Worm (Caenorhabditis elegans): ENCODE data around the gene osm-12.
A peak's percentile ranks its signal among the peaks of the same experiment; 100 is the strongest.

osm-12 gene

DNA sequence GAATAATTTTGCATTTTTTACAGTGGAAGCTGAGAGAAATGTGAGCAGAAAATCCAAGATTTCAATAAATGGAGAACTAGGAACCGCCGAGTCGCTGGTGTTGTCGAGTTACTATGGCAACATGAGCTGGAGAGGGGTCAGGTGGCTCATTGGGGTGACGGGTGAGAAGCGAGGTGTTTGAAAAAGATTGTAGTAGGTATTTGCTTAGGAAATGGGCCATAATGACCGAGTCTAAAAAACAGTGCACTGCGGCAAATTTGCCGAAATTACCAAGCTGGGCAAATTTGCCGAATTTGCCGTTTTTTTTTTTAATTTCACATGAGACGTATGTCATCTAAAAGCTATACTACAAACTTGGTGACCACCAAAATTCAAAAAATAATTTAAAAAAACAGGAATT lies at the start of gene osm-12:
Gene osm-12, minus strand, starts transcription at position 101 of the 400 bp plus-strand sequence.
- TF ChIP-seq klf-2 (GFP tag; conservative IDR thresholded peaks at IDR 0.05) (no peak), cog-1 (tag; optimal IDR thresholded peaks at IDR 0.05) (no peak), med-1 (GFP tag; optimal IDR thresholded peaks at IDR 0.05; ENCODE audit: insufficient read depth) (no peak), T22C8.4 (GFP tag; IDR thresholded peaks at IDR 0.05) (no peak), tab-1 (GFP tag; IDR thresholded peaks at IDR 0.05) (no peak), ztf-29 (GFP tag; IDR thresholded peaks at IDR 0.05) (no peak), flt-1 (GFP tag; IDR thresholded peaks at IDR 0.05) (no peak), ztf-23 (GFP tag; IDR thresholded peaks at IDR 0.05) (no peak), ref-1 (GFP tag; conservative IDR thresholded peaks at IDR 0.05) (no peak)

DNA sequence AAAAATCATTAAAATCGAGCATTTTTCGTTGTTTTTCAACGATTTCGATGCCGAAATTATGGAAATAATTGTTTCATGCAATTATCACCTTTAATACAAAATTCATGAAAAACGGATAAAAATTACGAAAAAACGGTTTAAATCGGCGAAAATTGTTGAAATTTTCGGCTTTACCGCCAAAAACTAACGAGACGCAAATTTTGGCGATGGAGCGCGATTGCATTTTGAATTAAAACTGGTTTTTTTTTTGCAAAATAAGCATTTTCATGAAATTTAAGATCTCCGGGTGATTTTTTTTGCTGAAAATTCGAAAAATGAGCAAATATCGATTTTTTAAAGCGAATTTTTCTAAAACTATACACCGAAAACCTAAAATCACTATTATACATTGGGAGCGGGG lies 48.8 kb upstream of the osm-12 start:
- TF ChIP-seq med-1 (GFP tag; optimal IDR thresholded peaks at IDR 0.05; ENCODE audit: insufficient read depth), result no peak

- 0 out of 2 replicates have a peak, but pooled peaks have one; percentile 16 for TF ChIP-seq T22C8.4 (GFP tag; IDR thresholded peaks at IDR 0.05)
- TF ChIP-seq ztf-23 (GFP tag; IDR thresholded peaks at IDR 0.05), result peak; percentile 64; the same call in 1 of the 2 replicates
- TF ChIP-seq med-1 (GFP tag; optimal IDR thresholded peaks at IDR 0.05; ENCODE audit: insufficient read depth), result no peak
- peak; percentile 67 for TF ChIP-seq flt-1 (GFP tag; IDR thresholded peaks at IDR 0.05)
- no peak for TF ChIP-seq tab-1 (GFP tag; IDR thresholded peaks at IDR 0.05)
- TF ChIP-seq cog-1 (tag; optimal IDR thresholded peaks at IDR 0.05), result peak; percentile 60
- no peak for TF ChIP-seq klf-2 (GFP tag; conservative IDR thresholded peaks at IDR 0.05)
- no peak for TF ChIP-seq ref-1 (GFP tag; conservative IDR thresholded peaks at IDR 0.05)
- no peak for TF ChIP-seq ztf-29 (GFP tag; IDR thresholded peaks at IDR 0.05)
Observed at ce11 chrIII:12250114-12250792, 47.9 kb upstream of the osm-12 start, which contains the start of the genes tim-1 and Y75B8A.23. Gene tim-1, minus strand, starts transcription at chrIII:12250164. Gene Y75B8A.23, plus strand, starts transcription at chrIII:12250660.

ce11 chrIII:12247329-12247728 lies 45.0 kb upstream of the osm-12 start:
- TF ChIP-seq klf-2 (GFP tag; conservative IDR thresholded peaks at IDR 0.05) (no peak), tab-1 (GFP tag; IDR thresholded peaks at IDR 0.05) (no peak), med-1 (GFP tag; optimal IDR thresholded peaks at IDR 0.05; ENCODE audit: insufficient read depth) (no peak), cog-1 (tag; optimal IDR thresholded peaks at IDR 0.05) (no peak), T22C8.4 (GFP tag; IDR thresholded peaks at IDR 0.05) (no peak), flt-1 (GFP tag; IDR thresholded peaks at IDR 0.05) (no peak), ref-1 (GFP tag; conservative IDR thresholded peaks at IDR 0.05) (no peak), ztf-29 (GFP tag; IDR thresholded peaks at IDR 0.05) (no peak), ztf-23 (GFP tag; IDR thresholded peaks at IDR 0.05) (no peak)

DNA sequence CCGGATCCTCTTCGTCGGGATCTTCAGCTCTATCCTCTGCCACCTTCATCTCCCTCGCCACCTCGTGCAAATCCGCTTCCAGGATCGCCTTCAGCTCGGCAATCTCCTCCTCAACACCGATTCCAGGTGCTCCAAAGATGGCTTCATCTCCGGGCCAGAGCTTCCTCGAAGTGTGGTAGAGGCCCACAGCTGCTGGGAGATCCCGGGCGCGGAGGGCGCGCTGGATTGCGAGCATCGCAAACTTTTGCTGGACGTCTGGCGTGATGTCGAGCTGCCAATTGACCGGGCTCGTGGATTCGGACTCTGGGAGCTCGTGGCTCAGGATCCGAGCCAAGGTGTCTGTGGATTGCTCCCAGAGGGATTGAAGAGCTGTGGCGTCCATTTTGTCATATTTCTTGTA lies 43.2 kb upstream of the osm-12 start:
- TF ChIP-seq med-1 (GFP tag; optimal IDR thresholded peaks at IDR 0.05; ENCODE audit: insufficient read depth) (no peak), flt-1 (GFP tag; IDR thresholded peaks at IDR 0.05) (no peak), tab-1 (GFP tag; IDR thresholded peaks at IDR 0.05) (no peak), ref-1 (GFP tag; conservative IDR thresholded peaks at IDR 0.05) (no peak), cog-1 (tag; optimal IDR thresholded peaks at IDR 0.05) (no peak)

DNA sequence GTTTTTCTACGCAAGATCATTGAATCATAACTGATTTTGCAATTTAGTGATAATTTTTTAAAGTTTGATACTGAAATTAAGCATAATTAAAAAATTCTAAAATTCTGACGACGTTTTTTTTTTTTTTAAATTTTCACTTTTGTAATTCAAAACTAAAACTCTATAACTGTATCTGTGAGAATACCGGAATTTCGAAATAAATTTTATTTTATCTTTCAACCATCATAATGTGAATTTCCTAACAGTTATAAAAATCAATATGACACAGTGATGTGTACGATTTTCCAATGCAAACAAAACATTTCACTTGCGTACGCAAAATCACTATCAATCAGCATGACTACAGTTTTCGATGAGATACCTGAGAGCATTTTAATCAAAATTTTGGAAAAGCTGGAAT lies 33.6 kb upstream of the osm-12 start, which contains the start of the genes grl-15 and fbxa-89:
Gene grl-15, minus strand, starts transcription at position 101 of the 400 bp plus-strand sequence.
Gene fbxa-89, plus strand, starts transcription at position 271 of the 400 bp plus-strand sequence.
- no peak for TF ChIP-seq cog-1 (tag; optimal IDR thresholded peaks at IDR 0.05)
- TF ChIP-seq med-1 (GFP tag; optimal IDR thresholded peaks at IDR 0.05; ENCODE audit: insufficient read depth), result no peak
- TF ChIP-seq ztf-29 (GFP tag; IDR thresholded peaks at IDR 0.05), result no peak
- no peak for TF ChIP-seq klf-2 (GFP tag; conservative IDR thresholded peaks at IDR 0.05)
- TF ChIP-seq tab-1 (GFP tag; IDR thresholded peaks at IDR 0.05), result no peak
- no peak for TF ChIP-seq T22C8.4 (GFP tag; IDR thresholded peaks at IDR 0.05)
- no peak for TF ChIP-seq flt-1 (GFP tag; IDR thresholded peaks at IDR 0.05)
- TF ChIP-seq ref-1 (GFP tag; conservative IDR thresholded peaks at IDR 0.05), result no peak
- no peak for TF ChIP-seq ztf-23 (GFP tag; IDR thresholded peaks at IDR 0.05)

- TF ChIP-seq ztf-29 (GFP tag; IDR thresholded peaks at IDR 0.05) (no peak), klf-2 (GFP tag; conservative IDR thresholded peaks at IDR 0.05) (no peak), ref-1 (GFP tag; conservative IDR thresholded peaks at IDR 0.05) (no peak), cog-1 (tag; optimal IDR thresholded peaks at IDR 0.05) (no peak), flt-1 (GFP tag; IDR thresholded peaks at IDR 0.05) (no peak), tab-1 (GFP tag; IDR thresholded peaks at IDR 0.05) (no peak)
Observed at ce11 chrIII:12235359-12235758, 33.0 kb upstream of the osm-12 start.

- TF ChIP-seq T22C8.4 (GFP tag; IDR thresholded peaks at IDR 0.05), result no peak
- TF ChIP-seq flt-1 (GFP tag; IDR thresholded peaks at IDR 0.05), result no peak
- TF ChIP-seq tab-1 (GFP tag; IDR thresholded peaks at IDR 0.05), result no peak
- TF ChIP-seq klf-2 (GFP tag; conservative IDR thresholded peaks at IDR 0.05), result no peak
- no peak for TF ChIP-seq med-1 (GFP tag; optimal IDR thresholded peaks at IDR 0.05; ENCODE audit: insufficient read depth)
- no peak for TF ChIP-seq cog-1 (tag; optimal IDR thresholded peaks at IDR 0.05)
- no peak for TF ChIP-seq ztf-29 (GFP tag; IDR thresholded peaks at IDR 0.05)
- no peak for TF ChIP-seq ztf-23 (GFP tag; IDR thresholded peaks at IDR 0.05)
- TF ChIP-seq ref-1 (GFP tag; conservative IDR thresholded peaks at IDR 0.05), result no peak
Observed at ce11 chrIII:12233493-12233892, 31.2 kb upstream of the osm-12 start.

DNA sequence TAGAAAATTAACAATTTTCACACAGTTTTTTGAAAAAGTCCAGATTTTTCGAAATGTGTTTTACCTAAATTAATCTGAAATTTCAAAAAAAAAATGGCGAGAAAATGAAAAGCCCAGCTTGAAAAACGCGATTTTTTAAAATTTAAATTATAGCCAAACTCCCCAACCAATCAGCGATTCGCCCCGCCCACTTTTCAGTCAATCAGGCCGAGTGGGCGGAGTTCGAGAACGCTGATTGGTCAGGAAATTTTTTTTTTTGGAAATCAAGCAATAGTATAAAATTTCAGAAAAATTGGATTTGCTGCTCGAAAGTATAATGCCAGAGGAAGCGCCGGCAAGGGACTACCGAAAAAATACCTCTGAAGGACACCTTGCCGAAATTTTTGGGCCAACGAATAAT lies 29.2 kb upstream of the osm-12 start:
- TF ChIP-seq cog-1 (tag; optimal IDR thresholded peaks at IDR 0.05), result no peak
- no peak for TF ChIP-seq ref-1 (GFP tag; conservative IDR thresholded peaks at IDR 0.05)
- TF ChIP-seq tab-1 (GFP tag; IDR thresholded peaks at IDR 0.05), result no peak
- TF ChIP-seq flt-1 (GFP tag; IDR thresholded peaks at IDR 0.05), result no peak

DNA sequence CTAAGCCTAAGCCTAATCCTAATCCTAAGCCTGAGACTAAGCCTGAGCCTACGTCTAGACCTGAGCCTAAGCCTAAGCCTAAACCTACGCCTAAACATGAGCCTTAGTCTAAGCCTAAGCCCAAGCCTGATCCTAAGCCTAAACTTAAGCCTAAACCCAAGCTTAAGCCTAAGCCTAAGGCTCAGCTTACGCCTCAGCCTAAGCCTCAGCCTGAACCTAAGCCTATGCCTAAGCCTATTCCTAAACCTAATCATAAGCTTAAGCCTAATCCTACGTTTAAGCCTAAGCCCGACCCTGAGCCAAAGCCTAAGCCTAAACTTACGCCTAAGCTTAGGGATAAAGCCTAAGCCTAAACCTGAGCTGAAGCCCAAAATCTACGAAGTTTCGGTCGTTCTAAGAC lies 27.9 kb upstream of the osm-12 start:
- TF ChIP-seq ztf-23 (GFP tag; IDR thresholded peaks at IDR 0.05) (no peak), flt-1 (GFP tag; IDR thresholded peaks at IDR 0.05) (no peak), klf-2 (GFP tag; conservative IDR thresholded peaks at IDR 0.05) (no peak), T22C8.4 (GFP tag; IDR thresholded peaks at IDR 0.05) (no peak), tab-1 (GFP tag; IDR thresholded peaks at IDR 0.05) (no peak), cog-1 (tag; optimal IDR thresholded peaks at IDR 0.05) (no peak)

All from whole organism, midembryonic.